Worm (Caenorhabditis elegans) whole organism, L3 larva: ENCODE results near the gene vdac-1.

Source experiments
- mml-1 ChIP-seq: fragments of 150-350 bp; sonication (generic microtip); optimal IDR thresholded peaks from 3 replicates; lab custom pipeline; 2014; ENCODE audit warnings: missing biosample characterization, missing genetic modification characterization
- nhr-67 ChIP-seq: fragments of 150-350 bp; optimal IDR thresholded peaks from 2 replicates; lab custom pipeline; 2014; ENCODE audit warnings: missing biosample characterization, missing genetic modification characterization

DNA sequence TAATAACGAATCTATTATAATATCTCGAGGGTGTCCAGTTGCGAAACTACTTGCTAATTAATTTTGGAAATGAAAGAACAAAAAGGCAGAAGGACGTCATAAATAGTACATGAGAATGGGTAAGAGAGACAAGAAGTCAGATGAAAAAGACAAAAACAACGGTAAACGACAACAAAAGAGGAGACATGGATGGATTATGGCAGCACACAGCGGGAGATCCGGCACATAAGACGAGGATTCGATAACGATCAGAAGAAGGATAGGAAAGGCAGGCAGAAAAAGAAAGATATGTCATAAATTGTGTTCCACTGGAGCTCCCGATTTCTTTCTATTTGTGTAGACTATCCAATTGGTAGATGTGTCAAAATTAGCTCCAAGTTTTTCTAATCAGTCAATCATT lies 13.9 kb upstream of the vdac-1 start:
- TF ChIP-seq mml-1 (no peak), nhr-67 (tag; lab: Kevin White, UChicago) (no peak)
